Fruit fly (Drosophila melanogaster) whole organism, embryonic: ENCODE results near the gene NitFhit.

Experiments
- Atf6 ChIP-seq: fragments of 200-800 bp; sonication (Bioruptor generic); IDR thresholded peaks from 2 replicates; pipeline ENCODE4 v1.3.6; 2022; ENCODE audit warnings: missing biosample characterization, missing genetic modification characterization
- CG10209 ChIP-seq: fragments of 200-800 bp; sonication (Bioruptor generic); optimal IDR thresholded peaks from 3 replicates; lab custom pipeline; 2017; ENCODE audit warnings: missing biosample characterization, mild to moderate bottlenecking, missing genetic modification characterization, missing genetic modification reagents
- CG10274 ChIP-seq: fragments of 200-800 bp; sonication (Bioruptor generic); optimal IDR thresholded peaks from 3 replicates; lab custom pipeline; 2017; ENCODE audit warnings: missing biosample characterization, mild to moderate bottlenecking, missing genetic modification characterization
- CG11504 ChIP-seq: fragments of 200-800 bp; sonication (Bioruptor generic); optimal IDR thresholded peaks from 3 replicates; lab custom pipeline; 2019; ENCODE audit warnings: missing biosample characterization, mild to moderate bottlenecking, missing genetic modification characterization, moderate library complexity
- CG11695 ChIP-seq: fragments of 200-800 bp; sonication (Bioruptor generic); IDR thresholded peaks from 3 replicates; pipeline ENCODE4 v1.3.6; 2022; ENCODE audit warnings: missing biosample characterization, missing genetic modification characterization
- CG12299 ChIP-seq: fragments of 200-800 bp; sonication (Bioruptor generic); optimal IDR thresholded peaks from 2 replicates; lab custom pipeline; 2018; ENCODE audit warnings: missing biosample characterization, mild to moderate bottlenecking, missing genetic modification characterization
- CG12659 ChIP-seq: fragments of 200-800 bp; sonication (Bioruptor generic); optimal IDR thresholded peaks from 3 replicates; lab custom pipeline; 2017; ENCODE audit warnings: mild to moderate bottlenecking, missing biosample characterization, missing genetic modification reagents, missing genetic modification characterization
- CG13296 ChIP-seq: fragments of 200-800 bp; sonication (Bioruptor generic); optimal IDR thresholded peaks from 3 replicates; lab custom pipeline; 2018; ENCODE audit warnings: missing biosample characterization, mild to moderate bottlenecking, missing genetic modification characterization
- CG13775 ChIP-seq: fragments of 200-800 bp; sonication (Bioruptor generic); optimal IDR thresholded peaks from 3 replicates; lab custom pipeline; 2017; ENCODE audit warnings: missing biosample characterization, mild to moderate bottlenecking, missing genetic modification characterization
- CG1529 ChIP-seq: fragments of 200-800 bp; sonication (Bioruptor generic); optimal IDR thresholded peaks from 3 replicates; lab custom pipeline; 2018; ENCODE audit warnings: missing biosample characterization, missing genetic modification characterization
- CG15514 ChIP-seq: fragments of 200-800 bp; sonication (Bioruptor generic); optimal IDR thresholded peaks from 3 replicates; lab custom pipeline; 2017; ENCODE audit warnings: missing biosample characterization, missing genetic modification characterization, mild to moderate bottlenecking, moderate library complexity, missing genetic modification reagents
- CG17186 ChIP-seq: fragments of 200-800 bp; sonication (Bioruptor generic); optimal IDR thresholded peaks from 3 replicates; lab custom pipeline; 2017; ENCODE audit warnings: missing biosample characterization, missing genetic modification reagents, missing genetic modification characterization
- CG30431 ChIP-seq: fragments of 200-800 bp; sonication (Bioruptor generic); optimal IDR thresholded peaks from 2 replicates; lab custom pipeline; 2017; ENCODE audit warnings: missing biosample characterization, missing genetic modification characterization
- CG32772 ChIP-seq: fragments of 200-800 bp; sonication (Bioruptor generic); IDR thresholded peaks from 2 replicates; pipeline ENCODE4 v1.3.6; 2022; ENCODE audit warnings: missing biosample characterization, missing genetic modification characterization
- CG34224 ChIP-seq: fragments of 200-800 bp; sonication (Bioruptor generic); IDR thresholded peaks from 3 replicates; pipeline ENCODE4 v1.3.6; 2022; ENCODE audit warnings: missing biosample characterization, missing genetic modification characterization; ENCODE audit not compliant: partially characterized antibody
- CG4328 ChIP-seq: fragments of 200-800 bp; sonication (Bioruptor generic); optimal IDR thresholded peaks from 3 replicates; lab custom pipeline; 2017; ENCODE audit warnings: missing biosample characterization, missing genetic modification reagents, missing genetic modification characterization
- CG4617 ChIP-seq: fragments of 200-800 bp; sonication (Bioruptor generic); optimal IDR thresholded peaks from 3 replicates; lab custom pipeline; 2016; ENCODE audit warnings: missing biosample characterization, missing genetic modification characterization, borderline replicate concordance
- CG6791 ChIP-seq: fragments of 200-800 bp; sonication (Bioruptor generic); IDR thresholded peaks from 3 replicates; pipeline ENCODE4 v1.3.6; 2022; ENCODE audit warnings: missing biosample characterization, missing genetic modification characterization; ENCODE audit not compliant: partially characterized antibody
- CG7372 ChIP-seq: fragments of 200-800 bp; sonication (Bioruptor generic); IDR thresholded peaks from 2 replicates; pipeline ENCODE4 v1.3.6; 2022; ENCODE audit warnings: missing biosample characterization, missing genetic modification characterization
- CG7928 ChIP-seq: fragments of 200-800 bp; sonication (Bioruptor generic); optimal IDR thresholded peaks from 2 replicates; lab custom pipeline; 2017; ENCODE audit warnings: missing biosample characterization, mild to moderate bottlenecking, missing genetic modification characterization
- CG8359 ChIP-seq: fragments of 200-800 bp; sonication (Bioruptor generic); optimal IDR thresholded peaks from 2 replicates; lab custom pipeline; 2017; ENCODE audit warnings: missing biosample characterization, mild to moderate bottlenecking, missing genetic modification characterization, borderline replicate concordance
- D19B ChIP-seq: fragments of 200-800 bp; sonication (Bioruptor generic); optimal IDR thresholded peaks from 2 replicates; lab custom pipeline; 2017; ENCODE audit warnings: missing biosample characterization, mild to moderate bottlenecking, missing genetic modification characterization
- Dad ChIP-seq: fragments of 200-800 bp; sonication (Bioruptor generic); optimal IDR thresholded peaks from 3 replicates; lab custom pipeline; 2016; ENCODE audit warnings: missing biosample characterization, missing genetic modification characterization
- Eip74EF ChIP-seq, 2 experiments: fragments of 200-800 bp in 1 of 2; fragments of >200 bp in 1 of 2; sonication (Bioruptor generic) in 1 of 2; optimal IDR thresholded peaks; 2 replicates each; lab custom pipeline; 2017 to 2019; ENCODE audit warnings: missing biosample characterization in 2 of 2, missing genetic modification characterization in 2 of 2, mild to moderate bottlenecking in 1 of 2, moderate library complexity in 1 of 2
- Med ChIP-seq: fragments of 200-800 bp; sonication (Bioruptor generic); peaks from one replicate; lab custom pipeline; 2016; ENCODE audit warnings: missing biosample characterization, missing genetic modification characterization, mild to moderate bottlenecking, inconsistent platforms, moderate library complexity
- Nf-YC ChIP-seq: fragments of 200-800 bp; optimal IDR thresholded peaks from 3 replicates; lab custom pipeline; 2019; ENCODE audit warnings: missing biosample characterization, mild to moderate bottlenecking, missing genetic modification characterization, moderate library complexity
- PHDP ChIP-seq: fragments of 200-800 bp; sonication (Bioruptor generic); optimal IDR thresholded peaks from 3 replicates; lab custom pipeline; 2018; ENCODE audit warnings: missing biosample characterization, mild to moderate bottlenecking, missing genetic modification characterization, moderate library complexity
- Six4 ChIP-seq: fragments of 200-800 bp; sonication (Bioruptor generic); optimal IDR thresholded peaks from 2 replicates; lab custom pipeline; 2016; ENCODE audit warnings: missing biosample characterization, missing genetic modification characterization
- Sry-δ ChIP-seq: fragments of 200-800 bp; sonication (Bioruptor generic); optimal IDR thresholded peaks from 2 replicates; lab custom pipeline; 2016; ENCODE audit warnings: missing biosample characterization, missing genetic modification characterization
- Vsx1 ChIP-seq: fragments of 200-800 bp; sonication (Bioruptor generic); optimal IDR thresholded peaks from 2 replicates; lab custom pipeline; 2017; ENCODE audit warnings: missing biosample characterization, mild to moderate bottlenecking, missing genetic modification characterization, missing genetic modification reagents
- br ChIP-seq: fragments of >200 bp; optimal IDR thresholded peaks from 2 replicates; lab custom pipeline; 2017
- chinmo ChIP-seq: fragments of 200-800 bp; sonication (Bioruptor generic); IDR thresholded peaks from 4 replicates; pipeline ENCODE4 v1.3.6; 2022; ENCODE audit warnings: missing biosample characterization, missing genetic modification characterization; ENCODE audit not compliant: partially characterized antibody
- croc ChIP-seq: fragments of 200-800 bp; sonication (Bioruptor generic); conservative IDR thresholded peaks from 3 replicates; pipeline ENCODE4 v1.3.6; 2022; ENCODE audit warnings: missing biosample characterization, missing genetic modification characterization
- ems ChIP-seq: fragments of 200-800 bp; sonication (Bioruptor generic); optimal IDR thresholded peaks from 3 replicates; lab custom pipeline; 2016; ENCODE audit warnings: missing biosample characterization, missing genetic modification characterization
- eve ChIP-seq, 2 experiments: fragments of >200 bp; optimal IDR thresholded peaks; 2 replicates each; lab custom pipeline; 2017; ENCODE audit warnings: missing biosample characterization in 2 of 2, missing genetic modification characterization in 2 of 2
- ewg ChIP-seq: fragments of 200-800 bp; sonication (Bioruptor generic); optimal IDR thresholded peaks from 3 replicates; lab custom pipeline; 2017; ENCODE audit warnings: mild to moderate bottlenecking, missing biosample characterization, missing genetic modification reagents, missing genetic modification characterization
- eyg ChIP-seq: fragments of 200-800 bp; sonication (Bioruptor generic); optimal IDR thresholded peaks from 3 replicates; lab custom pipeline; 2016; ENCODE audit warnings: missing biosample characterization, missing genetic modification characterization
- fd64A ChIP-seq: fragments of 200-800 bp; sonication (Bioruptor generic); optimal IDR thresholded peaks from 3 replicates; lab custom pipeline; 2018; ENCODE audit warnings: missing biosample characterization, mild to moderate bottlenecking, missing genetic modification characterization
- ind ChIP-seq: fragments of 200-800 bp; sonication (Bioruptor generic); optimal IDR thresholded peaks from 3 replicates; lab custom pipeline; 2016; ENCODE audit warnings: missing biosample characterization, missing genetic modification characterization
- nerfin-1 ChIP-seq: fragments of 200-800 bp; sonication (Bioruptor generic); optimal IDR thresholded peaks from 3 replicates; lab custom pipeline; 2019; ENCODE audit warnings: missing biosample characterization, mild to moderate bottlenecking, missing genetic modification characterization, moderate library complexity
- onecut ChIP-seq: fragments of 200-800 bp; sonication (Bioruptor generic); IDR thresholded peaks from 2 replicates; pipeline ENCODE4 v1.3.6; 2022; ENCODE audit warnings: missing biosample characterization, missing genetic modification characterization
- pfk ChIP-seq: fragments of 200-800 bp; sonication (Bioruptor generic); optimal IDR thresholded peaks from 2 replicates; lab custom pipeline; 2018; ENCODE audit warnings: missing biosample characterization, mild to moderate bottlenecking, missing genetic modification characterization, moderate library complexity
- repo ChIP-seq: fragments of 200-800 bp; sonication (Bioruptor generic); optimal IDR thresholded peaks from 2 replicates; lab custom pipeline; 2016; ENCODE audit warnings: missing biosample characterization, missing genetic modification characterization
- slou ChIP-seq: fragments of 200-800 bp; sonication (Bioruptor generic); optimal IDR thresholded peaks from 3 replicates; lab custom pipeline; 2016; ENCODE audit warnings: missing biosample characterization, missing genetic modification characterization
- sna ChIP-seq: fragments of 200-800 bp; sonication (Bioruptor generic); IDR thresholded peaks from 2 replicates; pipeline ENCODE4 v1.3.6; 2022; ENCODE audit warnings: missing biosample characterization, missing genetic modification characterization; ENCODE audit not compliant: partially characterized antibody
- so ChIP-seq: fragments of 200-800 bp; sonication (Bioruptor generic); IDR thresholded peaks from 3 replicates; pipeline ENCODE4 v1.3.6; 2022; ENCODE audit warnings: missing biosample characterization, missing genetic modification characterization
- twi ChIP-seq: fragments of 200-800 bp; optimal IDR thresholded peaks from 2 replicates; lab custom pipeline; 2019; ENCODE audit warnings: missing biosample characterization, mild to moderate bottlenecking, missing genetic modification characterization, moderate library complexity
- unc-4 ChIP-seq: fragments of 200-800 bp; sonication (Bioruptor generic); IDR thresholded peaks from 2 replicates; pipeline ENCODE4 v1.3.6; 2022; ENCODE audit warnings: missing biosample characterization, missing genetic modification characterization; ENCODE audit not compliant: partially characterized antibody
- zen ChIP-seq: fragments of 200-800 bp; sonication (Bioruptor generic); optimal IDR thresholded peaks from 3 replicates; lab custom pipeline; 2018; ENCODE audit warnings: missing biosample characterization, mild to moderate bottlenecking, missing genetic modification characterization, moderate library complexity

Gene NitFhit

dm6 chr3L:160446-161094 lies 43.0 kb upstream of the NitFhit start (continued):
- TF ChIP-seq CG12299 (tag; lab: Kevin White, UChicago) (peak; percentile 35), CG17186 (GFP tag; lab: Kevin White, UChicago) (no peak), CG10274 (GFP tag; lab: Kevin White, UChicago) (no peak), repo (GFP tag; lab: Kevin White, UChicago) (no peak), Six4 (GFP tag; lab: Kevin White, UChicago) (no peak), CG10209 (GFP tag; lab: Kevin White, UChicago) (no peak), unc-4 (GFP tag; lab: Robert Waterston, UW) (0 out of 2 replicates have a peak, but pooled peaks have one; percentile 28), CG32772 (GFP tag; lab: Robert Waterston, UW) (no peak), twi (tag; lab: Kevin White, UChicago) (no peak), eve (GFP tag; optimal IDR thresholded peaks at IDR 0.05; lab: Kevin White, UChicago) (peak in 1 of 2 experiments; percentile 79), D19B (GFP tag; lab: Kevin White, UChicago) (no peak), ewg (GFP tag; lab: Kevin White, UChicago) (no peak), PHDP (tag; lab: Kevin White, UChicago) (peak; percentile 30), Med (GFP tag; lab: Kevin White, UChicago) (peak; percentile 91), ind (GFP tag; lab: Kevin White, UChicago) (no peak), CG11695 (GFP tag; lab: Robert Waterston, UW) (no peak), croc (GFP tag; lab: Robert Waterston, UW) (no peak), Dad (GFP tag; lab: Kevin White, UChicago) (no peak), chinmo (GFP tag; lab: Robert Waterston, UW) (peak; percentile 95; the same call in 3 of the 4 replicates), CG8359 (GFP tag; lab: Kevin White, UChicago) (no peak), so (peak; percentile 54; the same call in 2 of the 3 replicates), Vsx1 (no peak), eyg (no peak), Sry-δ (GFP tag; lab: Kevin White, UChicago) (no peak), ems (GFP tag; lab: Kevin White, UChicago) (no peak), CG13296 (GFP tag; lab: Kevin White, UChicago) (peak; percentile 55), Eip74EF (GFP tag; optimal IDR thresholded peaks at IDR 0.05; lab: Kevin White, UChicago) (peak in 1 of 2 experiments; percentile 41), CG7928 (no peak), CG7372 (GFP tag; lab: Robert Waterston, UW) (no peak), sna (GFP tag; lab: Robert Waterston, UW) (no peak), nerfin-1 (tag; lab: Kevin White, UChicago) (no peak), CG6791 (GFP tag; lab: Robert Waterston, UW) (no peak), CG34224 (GFP tag; lab: Robert Waterston, UW) (no peak), pfk (GFP tag; lab: Kevin White, UChicago) (peak; percentile 17), CG13775 (GFP tag; lab: Kevin White, UChicago) (no peak), CG15514 (GFP tag; lab: Kevin White, UChicago) (no peak), onecut (GFP tag; lab: Robert Waterston, UW) (0 out of 2 replicates have a peak, but pooled peaks have one; percentile 11), CG1529 (GFP tag; lab: Kevin White, UChicago) (no peak), CG4328 (GFP tag; lab: Kevin White, UChicago) (no peak), slou (GFP tag; lab: Kevin White, UChicago) (no peak), fd64A (GFP tag; lab: Kevin White, UChicago) (no peak), zen (tag; lab: Kevin White, UChicago) (no peak), CG4617 (GFP tag; lab: Kevin White, UChicago) (no peak), CG30431 (no peak), CG12659 (GFP tag; lab: Kevin White, UChicago) (peak; percentile 23), CG11504 (tag; lab: Kevin White, UChicago) (peak; percentile 34), Nf-YC (tag; lab: Kevin White, UChicago) (peak; percentile 44), Atf6 (GFP tag; lab: Robert Waterston, UW) (no peak; the same call in 1 of the 2 replicates), br (lab: Kevin White, UChicago) (no peak)
